Worm (Caenorhabditis elegans) whole organism, L2 larva: ENCODE results near the gene ssq-4.
"Not testable (repeated sequence)": the region's sequence is repeated elsewhere in the genome, so short reads cannot be mapped to it uniquely, and the experiment has no call there.

ENCODE experiments used
- C34F6.9 ChIP-seq: fragments of 150-350 bp; optimal IDR thresholded peaks from 2 replicates; lab custom pipeline; 2014; ENCODE audit warnings: missing biosample characterization, missing genetic modification characterization
- F13H6.1 ChIP-seq: sonication (generic microtip); optimal IDR thresholded peaks from 2 replicates; lab custom pipeline; 2016; ENCODE audit warnings: missing genetic modification characterization, missing compliant biosample characterization
- R02D3.7 ChIP-seq: fragments of 150-350 bp; optimal IDR thresholded peaks from 2 replicates; lab custom pipeline; 2014; ENCODE audit warnings: missing biosample characterization, missing genetic modification characterization
- Y55F3AM.14 ChIP-seq: fragments of 200-800 bp; sonication (Bioruptor generic); optimal IDR thresholded peaks from 2 replicates; lab custom pipeline; 2018; ENCODE audit warnings: mild to moderate bottlenecking, missing genetic modification characterization, missing compliant biosample characterization
- ZK546.5 ChIP-seq: sonication (generic microtip); optimal IDR thresholded peaks from 2 replicates; lab custom pipeline; 2017; ENCODE audit warnings: missing biosample characterization, missing genetic modification characterization
- aly-2 ChIP-seq: fragments of 150-350 bp; optimal IDR thresholded peaks from 2 replicates; lab custom pipeline; 2014; ENCODE audit warnings: missing biosample characterization, missing genetic modification characterization
- blmp-1 ChIP-seq: sonication (generic microtip); optimal IDR thresholded peaks from 2 replicates; lab custom pipeline; 2017; ENCODE audit warnings: missing genetic modification characterization, mild to moderate bottlenecking, missing compliant biosample characterization, antibody characterized with exemption, moderate library complexity; ENCODE audit not compliant: insufficient read depth
- ceh-82 ChIP-seq: fragments of 150-350 bp; optimal IDR thresholded peaks from 2 replicates; lab custom pipeline; 2014; ENCODE audit warnings: missing biosample characterization, missing genetic modification characterization
- crh-2 ChIP-seq: sonication (generic microtip); optimal IDR thresholded peaks from 2 replicates; lab custom pipeline; 2017; ENCODE audit warnings: missing biosample characterization, missing genetic modification characterization
- egl-27 ChIP-seq: sonication (generic microtip); optimal IDR thresholded peaks from 3 replicates; lab custom pipeline; 2017; ENCODE audit warnings: missing biosample characterization, missing genetic modification reagents, missing genetic modification characterization
- elt-1 ChIP-seq: fragments of 150-350 bp; optimal IDR thresholded peaks from 2 replicates; lab custom pipeline; 2014; ENCODE audit warnings: missing biosample characterization, missing genetic modification characterization
- elt-3 ChIP-seq: sonication (generic microtip); optimal IDR thresholded peaks from 2 replicates; lab custom pipeline; 2017; ENCODE audit warnings: missing biosample characterization, missing genetic modification characterization
- fos-1 ChIP-seq: fragments of 150-350 bp; optimal IDR thresholded peaks from 2 replicates; lab custom pipeline; 2014; ENCODE audit warnings: missing biosample characterization, missing genetic modification characterization
- gmeb-1 ChIP-seq: fragments of 150-350 bp; optimal IDR thresholded peaks from 2 replicates; lab custom pipeline; 2014; ENCODE audit warnings: missing biosample characterization, missing genetic modification characterization
- lin-11 ChIP-seq: fragments of 150-350 bp; sonication (generic microtip); optimal IDR thresholded peaks from 2 replicates; lab custom pipeline; 2014; ENCODE audit warnings: missing biosample characterization, missing genetic modification characterization, inconsistent platforms, mixed read lengths
- lin-13 ChIP-seq: fragments of 150-350 bp; optimal IDR thresholded peaks from 2 replicates; lab custom pipeline; 2014; ENCODE audit warnings: missing biosample characterization, missing genetic modification reagents, missing genetic modification characterization
- lsy-2 ChIP-seq, 2 experiments: fragments of 150-350 bp in 1 of 2; sonication (generic microtip) in 1 of 2; optimal IDR thresholded peaks; 2 replicates each; lab custom pipeline; 2014 to 2017; ENCODE audit warnings: missing biosample characterization in 2 of 2, missing genetic modification characterization in 2 of 2
- mab-5 ChIP-seq: fragments of 150-350 bp; optimal IDR thresholded peaks from 2 replicates; lab custom pipeline; 2014; ENCODE audit warnings: missing biosample characterization, missing genetic modification characterization
- mbf-1 ChIP-seq: sonication (generic microtip); optimal IDR thresholded peaks from 2 replicates; lab custom pipeline; 2017; ENCODE audit warnings: missing biosample characterization, missing genetic modification characterization
- mdl-1 ChIP-seq, 2 experiments: fragments of 150-350 bp in 1 of 2; sonication (generic microtip) in 1 of 2; optimal IDR thresholded peaks; 2 replicates each; lab custom pipeline; 2017; ENCODE audit warnings: missing biosample characterization in 2 of 2, missing genetic modification characterization in 2 of 2
- nhr-10 ChIP-seq: sonication (generic microtip); optimal IDR thresholded peaks from 2 replicates; lab custom pipeline; 2017; ENCODE audit warnings: missing biosample characterization, missing genetic modification characterization
- nhr-11 ChIP-seq: fragments of 150-350 bp; optimal IDR thresholded peaks from 2 replicates; lab custom pipeline; 2014; ENCODE audit warnings: missing biosample characterization, missing genetic modification characterization
- nhr-21 ChIP-seq: fragments of 150-350 bp; optimal IDR thresholded peaks from 2 replicates; lab custom pipeline; 2014; ENCODE audit warnings: missing biosample characterization, missing genetic modification characterization
- nhr-237 ChIP-seq: fragments of 150-350 bp; optimal IDR thresholded peaks from 2 replicates; lab custom pipeline; 2014; ENCODE audit warnings: missing biosample characterization, missing genetic modification characterization
- nhr-6 ChIP-seq: fragments of 150-350 bp; optimal IDR thresholded peaks from 2 replicates; lab custom pipeline; 2014; ENCODE audit warnings: missing biosample characterization, missing genetic modification characterization
- peb-1 ChIP-seq: fragments of 150-350 bp; optimal IDR thresholded peaks from 2 replicates; lab custom pipeline; 2014; ENCODE audit warnings: missing biosample characterization, missing genetic modification characterization
- sem-4 ChIP-seq: fragments of 150-350 bp; optimal IDR thresholded peaks from 2 replicates; lab custom pipeline; 2014; ENCODE audit warnings: missing biosample characterization, missing genetic modification reagents, missing genetic modification characterization
- skn-1 ChIP-seq: sonication (generic microtip); optimal IDR thresholded peaks from 2 replicates; lab custom pipeline; 2017; ENCODE audit warnings: missing biosample characterization, missing genetic modification characterization
- unc-39 ChIP-seq: fragments of 150-350 bp; optimal IDR thresholded peaks from 2 replicates; lab custom pipeline; 2014; ENCODE audit warnings: missing biosample characterization, missing genetic modification characterization
- unc-55 ChIP-seq: fragments of 150-350 bp; sonication (generic microtip); optimal IDR thresholded peaks from 3 replicates; lab custom pipeline; 2014; ENCODE audit warnings: missing biosample characterization, missing genetic modification reagents, missing genetic modification characterization
- unc-62 ChIP-seq: fragments of 150-350 bp; optimal IDR thresholded peaks from 2 replicates; lab custom pipeline; 2014; ENCODE audit warnings: missing biosample characterization, missing genetic modification reagents, missing genetic modification characterization
- zag-1 ChIP-seq: fragments of 150-350 bp; optimal IDR thresholded peaks from 2 replicates; lab custom pipeline; 2014; ENCODE audit warnings: missing biosample characterization, missing genetic modification characterization
- ztf-1 ChIP-seq: fragments of 200-800 bp; sonication (Bioruptor generic); conservative IDR thresholded peaks from 2 replicates; pipeline ENCODE4 v1.3.6; 2022; ENCODE audit warnings: missing genetic modification characterization, missing compliant biosample characterization
- ztf-11 ChIP-seq: sonication (generic microtip); optimal IDR thresholded peaks from 2 replicates; lab custom pipeline; 2017; ENCODE audit warnings: missing biosample characterization, missing genetic modification characterization
- ztf-4 ChIP-seq: fragments of 150-350 bp; optimal IDR thresholded peaks from 2 replicates; lab custom pipeline; 2014; ENCODE audit warnings: missing biosample characterization, missing genetic modification characterization

Gene ssq-4

ce11 chrIV:5012241-5012640 lies 4.0 kb upstream of the ssq-4 start, which contains the start of gene srm-1:
TSS of gene srm-1 (plus strand) at chrIV:5012541.
- TF ChIP-seq lsy-2 (tag; optimal IDR thresholded peaks at IDR 0.05; lab: Kevin White, UChicago), result no peak
- no peak for TF ChIP-seq elt-1 (tag; lab: Kevin White, UChicago)
- no peak for TF ChIP-seq mbf-1 (tag; lab: Kevin White, UChicago)
- TF ChIP-seq elt-3 (tag; lab: Kevin White, UChicago), result no peak

- TF ChIP-seq egl-27 (tag; lab: Kevin White, UChicago); unc-62 (GFP tag; lab: Kevin White, UChicago); lin-13 (GFP tag; lab: Kevin White, UChicago): not testable (repeated sequence)
- TF ChIP-seq, all 48 proteins: peak for 0; not testable (repeated sequence) for 48
These were observed 796 bp downstream of the ssq-4 start, which contains the start of gene T28H11.7 for ce11 chrIV:5017075-5017474. TSS of gene T28H11.7 (minus strand) at chrIV:5017175.

- no peak for TF ChIP-seq ztf-4
- TF ChIP-seq skn-1, result no peak
- no peak for TF ChIP-seq R02D3.7 (tag; lab: Kevin White, UChicago)
These were observed 4.3 kb downstream of the ssq-4 start, which contains the start of gene T28H11.8 for ce11 chrIV:5020533-5020932. TSS of gene T28H11.8 (minus strand) at chrIV:5020633.

ce11 chrIV:5025646-5026045 lies 9.4 kb downstream of the ssq-4 start, which contains the start of gene C09B9.85:
TSS of gene C09B9.85 (minus strand) at chrIV:5025746.
- TF ChIP-seq R02D3.7 (tag; lab: Kevin White, UChicago) (no peak), F13H6.1 (tag; lab: Kevin White, UChicago) (no peak), blmp-1 (tag; lab: Kevin White, UChicago) (no peak)

- no peak for TF ChIP-seq R02D3.7 (tag; lab: Kevin White, UChicago)
- TF ChIP-seq zag-1 (tag; lab: Kevin White, UChicago), result no peak
- no peak for TF ChIP-seq lin-13 (GFP tag; lab: Kevin White, UChicago)
- TF ChIP-seq lin-11 (tag; lab: Kevin White, UChicago), result no peak
- no peak for TF ChIP-seq ZK546.5 (tag; lab: Kevin White, UChicago)
- no peak for TF ChIP-seq C34F6.9 (tag; lab: Kevin White, UChicago)
- TF ChIP-seq crh-2, result no peak
- no peak for TF ChIP-seq ceh-82 (tag; lab: Kevin White, UChicago)
- TF ChIP-seq mab-5, result no peak
- no peak for TF ChIP-seq ztf-11
- TF ChIP-seq mbf-1 (tag; lab: Kevin White, UChicago), result no peak
- no peak for TF ChIP-seq nhr-6 (tag; lab: Kevin White, UChicago)
- no peak for TF ChIP-seq nhr-11 (tag; lab: Kevin White, UChicago)
- TF ChIP-seq unc-55, result no peak
- TF ChIP-seq ztf-1 (GFP tag; lab: Robert Waterston, UW), result no peak
These were observed 12.7 kb downstream of the ssq-4 start, which contains the start of the genes best-6 and C09B9.2 for ce11 chrIV:5028978-5029377. TSS of gene best-6 (minus strand) at chrIV:5029078. TSS of gene C09B9.2 (plus strand) at chrIV:5029291.

- TF ChIP-seq elt-1 (tag; lab: Kevin White, UChicago) (no peak), unc-62 (GFP tag; lab: Kevin White, UChicago) (no peak), peb-1 (tag; lab: Kevin White, UChicago) (no peak), fos-1 (tag; lab: Kevin White, UChicago) (no peak), unc-39 (tag; lab: Kevin White, UChicago) (no peak), lin-11 (tag; lab: Kevin White, UChicago) (no peak)
These were observed 15.1 kb downstream of the ssq-4 start for ce11 chrIV:5031346-5031745.

- TF ChIP-seq ztf-11 (no peak), gmeb-1 (no peak), fos-1 (tag; lab: Kevin White, UChicago) (no peak), nhr-10 (tag; lab: Kevin White, UChicago) (no peak), nhr-21 (no peak), Y55F3AM.14 (GFP tag; lab: Kevin White, UChicago) (no peak), sem-4 (tag; lab: Kevin White, UChicago) (no peak), unc-55 (no peak), ZK546.5 (tag; lab: Kevin White, UChicago) (no peak), aly-2 (tag; lab: Kevin White, UChicago) (no peak), nhr-6 (tag; lab: Kevin White, UChicago) (no peak), mdl-1 (tag; optimal IDR thresholded peaks at IDR 0.05; lab: Kevin White, UChicago) (no peak), mab-5 (no peak), R02D3.7 (tag; lab: Kevin White, UChicago) (no peak), F13H6.1 (tag; lab: Kevin White, UChicago) (no peak), egl-27 (tag; lab: Kevin White, UChicago) (no peak), nhr-237 (no peak), unc-62 (GFP tag; lab: Kevin White, UChicago) (no peak)
These were observed 17.0 kb downstream of the ssq-4 start, which contains the start of gene C09B9.4 for ce11 chrIV:5033276-5033675. TSS of gene C09B9.4 (minus strand) at chrIV:5033376.
